Worm (Caenorhabditis elegans): Measurements from ENCODE around the gene dpy-6.

The dpy-6 gene

ce11 chrX:8475142-8475541 is 19.7 kb upstream of the dpy-6 start (continued):
- TF ChIP-seq nhr-77 (tag; optimal IDR thresholded peaks at IDR 0.05), result peak; percentile 49
- no peak for TF ChIP-seq lin-13 (GFP tag; optimal IDR thresholded peaks at IDR 0.05)
- no peak for TF ChIP-seq F44E2.7 (GFP tag; IDR thresholded peaks at IDR 0.05)
- TF ChIP-seq nhr-76 (tag; optimal IDR thresholded peaks at IDR 0.05), result peak; percentile 28
- no peak for TF ChIP-seq hmg-1.1 (GFP tag; IDR thresholded peaks at IDR 0.05)
- TF ChIP-seq attf-4 (tag; optimal IDR thresholded peaks at IDR 0.05), result no peak
- TF ChIP-seq ceh-28 (tag; optimal IDR thresholded peaks at IDR 0.05), result no peak
- TF ChIP-seq zip-11 (GFP tag; IDR thresholded peaks at IDR 0.05), result no peak
- TF ChIP-seq nhr-237 (tag; optimal IDR thresholded peaks at IDR 0.05), result peak; percentile 47
- no peak for TF ChIP-seq pqm-1 (tag; optimal IDR thresholded peaks at IDR 0.05)
- no peak for TF ChIP-seq F26F4.8 (GFP tag; conservative IDR thresholded peaks at IDR 0.05)
- peak; percentile 95 for TF ChIP-seq nhr-10 (tag; optimal IDR thresholded peaks at IDR 0.05)
- peak in 1 of 2 experiments; percentile 99 for TF ChIP-seq unc-62 (GFP tag; optimal IDR thresholded peaks at IDR 0.05 in 1 of 2)
- peak; percentile 22 for TF ChIP-seq unc-62 (tag; optimal IDR thresholded peaks at IDR 0.05)
- peak; percentile 28 for TF ChIP-seq nhr-6 (tag; optimal IDR thresholded peaks at IDR 0.05)
- TF ChIP-seq cey-2 (tag; optimal IDR thresholded peaks at IDR 0.05; ENCODE audit: borderline replicate concordance, insufficient read depth), result peak; percentile 56
- TF ChIP-seq nhr-102 (tag; optimal IDR thresholded peaks at IDR 0.05), result peak; percentile 23
- no peak for TF ChIP-seq sdz-12 (GFP tag; optimal IDR thresholded peaks at IDR 0.05)
- peak; percentile 91 for TF ChIP-seq hlh-11 (tag; optimal IDR thresholded peaks at IDR 0.05)
- TF ChIP-seq rbr-2 (tag; optimal IDR thresholded peaks at IDR 0.05), result peak; percentile 28
- peak; percentile 62 to 76 for TF ChIP-seq lsy-2 (tag; optimal IDR thresholded peaks at IDR 0.05)
- peak; percentile 84 to 92 for TF ChIP-seq mdl-1 (tag; optimal IDR thresholded peaks at IDR 0.05)
- TF ChIP-seq dmd-6 (GFP tag; IDR thresholded peaks at IDR 0.05), result peak; percentile 50
- TF ChIP-seq nhr-48 (tag; optimal IDR thresholded peaks at IDR 0.05), result peak; percentile 88
- peak; percentile 40 for TF ChIP-seq dve-1 (tag; optimal IDR thresholded peaks at IDR 0.05; ENCODE audit: insufficient read depth)
- TF ChIP-seq tra-1 (GFP tag; IDR thresholded peaks at IDR 0.05), result peak; percentile 41; the same call in 1 of the 2 replicates
- no peak for TF ChIP-seq php-3 (GFP tag; IDR thresholded peaks at IDR 0.05)
- TF ChIP-seq mep-1 (tag; optimal IDR thresholded peaks at IDR 0.05), result peak; percentile 81
- TF ChIP-seq dmd-8 (GFP tag; IDR thresholded peaks at IDR 0.05), result no peak
- peak; percentile 20 for TF ChIP-seq mxl-3 (GFP tag; optimal IDR thresholded peaks at IDR 0.05)
- no peak for TF ChIP-seq egl-27 (tag; optimal IDR thresholded peaks at IDR 0.05)
- no peak for TF ChIP-seq lin-39 (tag; optimal IDR thresholded peaks at IDR 0.05)
- TF ChIP-seq nhr-11 (tag; optimal IDR thresholded peaks at IDR 0.05), result no peak
- no peak for TF ChIP-seq zag-1 (tag; optimal IDR thresholded peaks at IDR 0.05)

- TF ChIP-seq nhr-41 (GFP tag; IDR thresholded peaks at IDR 0.05) (peak; percentile 47; the same call in 1 of the 2 replicates), Y75B8A.6 (GFP tag; IDR thresholded peaks at IDR 0.05) (no peak), daf-8 (GFP tag; IDR thresholded peaks at IDR 0.05) (no peak), sdz-12 (GFP tag; optimal IDR thresholded peaks at IDR 0.05) (no peak), tra-1 (GFP tag; IDR thresholded peaks at IDR 0.05) (peak; percentile 67; the same call in 1 of the 2 replicates), lin-13 (GFP tag; optimal IDR thresholded peaks at IDR 0.05) (no peak), hlh-30 (tag; optimal IDR thresholded peaks at IDR 0.05; ENCODE audit: insufficient read depth) (peak; percentile 61), nhr-48 (tag; optimal IDR thresholded peaks at IDR 0.05) (peak; percentile 83), gei-8 (GFP tag; optimal IDR thresholded peaks at IDR 0.05) (no peak), nhr-6 (tag; optimal IDR thresholded peaks at IDR 0.05) (peak; percentile 67), zip-11 (GFP tag; IDR thresholded peaks at IDR 0.05) (no peak), dve-1 (tag; optimal IDR thresholded peaks at IDR 0.05; ENCODE audit: insufficient read depth) (peak; percentile 97), ztf-7 (tag; optimal IDR thresholded peaks at IDR 0.05) (peak; percentile 76), ama-1 (optimal IDR thresholded peaks at IDR 0.05) (no peak), duxl-1 (tag; optimal IDR thresholded peaks at IDR 0.05; ENCODE audit: poor library complexity) (no peak), zip-2 (tag; optimal IDR thresholded peaks at IDR 0.05) (no peak), lir-3 (tag; optimal IDR thresholded peaks at IDR 0.05) (no peak), rbr-2 (tag; optimal IDR thresholded peaks at IDR 0.05) (no peak), F26F4.8 (GFP tag; conservative IDR thresholded peaks at IDR 0.05) (no peak), dmd-8 (GFP tag; IDR thresholded peaks at IDR 0.05) (no peak), F49E8.2 (tag; optimal IDR thresholded peaks at IDR 0.05; ENCODE audit: borderline replicate concordance) (no peak), mep-1 (tag; optimal IDR thresholded peaks at IDR 0.05) (peak; percentile 79), jun-1 (tag; optimal IDR thresholded peaks at IDR 0.05) (no peak), nhr-25 (tag; optimal IDR thresholded peaks at IDR 0.05; ENCODE audit: borderline replicate concordance, insufficient read depth) (no peak), mdt-29 (GFP tag; IDR thresholded peaks at IDR 0.05) (0 out of 2 replicates have a peak, but pooled peaks have one; percentile 38), madf-5 (GFP tag; IDR thresholded peaks at IDR 0.05) (no peak), ctbp-1 (GFP tag; IDR thresholded peaks at IDR 0.05) (no peak)
These were observed 18.0 kb upstream of the dpy-6 start for ce11 chrX:8473468-8473867.

Data from whole organism, L4 larva.